Fruit fly (Drosophila melanogaster): ENCODE data around the gene Octbeta1R.

Octbeta1R gene

dm6 chr3R:22487037-22487492 is 9.9 kb upstream of the Octbeta1R start, which contains the start of gene Pfdn5 (continued):
- TF ChIP-seq Drgx (GFP tag; IDR thresholded peaks at IDR 0.05) (no peak), inv (GFP tag; IDR thresholded peaks at IDR 0.05; ENCODE audit: partially characterized antibody) (peak; percentile 69), Dll (GFP tag; IDR thresholded peaks at IDR 0.05; ENCODE audit: partially characterized antibody) (peak; percentile 80), prd (optimal IDR thresholded peaks at IDR 0.05) (no peak), prd (GFP tag; IDR thresholded peaks at IDR 0.05) (no peak), vnd (GFP tag; IDR thresholded peaks at IDR 0.05; ENCODE audit: partially characterized antibody) (peak; percentile 79), Sox102F (GFP tag; optimal IDR thresholded peaks at IDR 0.05) (no peak), Dip3 (GFP tag; optimal IDR thresholded peaks at IDR 0.05) (no peak), hth (optimal IDR thresholded peaks at IDR 0.05) (no peak), CkIIα-i1 (GFP tag; IDR thresholded peaks at IDR 0.05) (no peak), Max (GFP tag; optimal IDR thresholded peaks at IDR 0.05) (no peak), B-H2 (GFP tag; optimal IDR thresholded peaks at IDR 0.05) (peak; percentile 38), Vsx1 (GFP tag; optimal IDR thresholded peaks at IDR 0.05) (no peak), crp (GFP tag; optimal IDR thresholded peaks at IDR 0.05) (peak in 1 of 2 experiments; percentile 38), CG14965 (GFP tag; optimal IDR thresholded peaks at IDR 0.05; ENCODE audit: borderline replicate concordance) (no peak), CG9609 (GFP tag; optimal IDR thresholded peaks at IDR 0.05) (no peak), Hand (GFP tag; optimal IDR thresholded peaks at IDR 0.05) (no peak), Gsc (GFP tag; IDR thresholded peaks at IDR 0.05) (no peak), CG10543 (GFP tag; optimal IDR thresholded peaks at IDR 0.05) (no peak), otp (GFP tag; IDR thresholded peaks at IDR 0.05) (no peak), CG3838 (GFP tag; optimal IDR thresholded peaks at IDR 0.05) (no peak), CG2678 (tag; optimal IDR thresholded peaks at IDR 0.05) (no peak), Myb (GFP tag; optimal IDR thresholded peaks at IDR 0.05) (peak; percentile 76), Dref (GFP tag; IDR thresholded peaks at IDR 0.05) (peak; percentile 98), CG2129 (GFP tag; IDR thresholded peaks at IDR 0.05; ENCODE audit: partially characterized antibody) (peak; percentile 30; the same call in 1 of the 2 replicates), ind (GFP tag; optimal IDR thresholded peaks at IDR 0.05) (no peak), Hsf (GFP tag; optimal IDR thresholded peaks at IDR 0.05) (no peak), kay (GFP tag; optimal IDR thresholded peaks at IDR 0.05) (peak; percentile 93), CG10462 (GFP tag; optimal IDR thresholded peaks at IDR 0.05) (no peak), fd3F (GFP tag; optimal IDR thresholded peaks at IDR 0.05) (no peak), Doc3 (GFP tag; IDR thresholded peaks at IDR 0.05; ENCODE audit: partially characterized antibody) (peak; percentile 62; the same call in 2 of the 3 replicates), Atf3 (GFP tag; optimal IDR thresholded peaks at IDR 0.05) (no peak), CG17328 (GFP tag; IDR thresholded peaks at IDR 0.05) (no peak), CG6791 (GFP tag; IDR thresholded peaks at IDR 0.05; ENCODE audit: partially characterized antibody) (peak; percentile 90), H2.0 (GFP tag; IDR thresholded peaks at IDR 0.05) (no peak), Eip74EF (GFP tag; optimal IDR thresholded peaks at IDR 0.05) (no peak), Rx (GFP tag; IDR thresholded peaks at IDR 0.05) (no peak), nau (GFP tag; optimal IDR thresholded peaks at IDR 0.05) (no peak), CG2116 (GFP tag; optimal IDR thresholded peaks at IDR 0.05) (peak; percentile 98), MESR4 (GFP tag; optimal IDR thresholded peaks at IDR 0.05) (peak; percentile 98), Taf1 (GFP tag; IDR thresholded peaks at IDR 0.05) (no peak), CG3281 (GFP tag; optimal IDR thresholded peaks at IDR 0.05) (no peak), Poxn (GFP tag; IDR thresholded peaks at IDR 0.05) (no peak), ems (GFP tag; optimal IDR thresholded peaks at IDR 0.05) (no peak), CG10565 (GFP tag; optimal IDR thresholded peaks at IDR 0.05) (no peak), Awh (GFP tag; IDR thresholded peaks at IDR 0.05) (no peak), wor (GFP tag; IDR thresholded peaks at IDR 0.05) (no peak), CG6175 (GFP tag; IDR thresholded peaks at IDR 0.05) (no peak), CG6854 (GFP tag; optimal IDR thresholded peaks at IDR 0.05) (no peak), CG1832 (GFP tag; optimal IDR thresholded peaks at IDR 0.05) (no peak), hb (GFP tag; IDR thresholded peaks at IDR 0.05; ENCODE audit: partially characterized antibody) (peak; percentile 86)
